Worm (Caenorhabditis elegans) whole organism, L4 larva: ENCODE measurements around the gene Y38E10A.9.

Experiments used
- D1046.2 ChIP-seq: fragments of 200-800 bp; sonication (Bioruptor generic); IDR thresholded peaks from 2 replicates; pipeline ENCODE4 v1.3.6; 2022; ENCODE audit warnings: missing genetic modification characterization, missing compliant biosample characterization
- F10B5.3 ChIP-seq: sonication (generic microtip); optimal IDR thresholded peaks from 2 replicates; lab custom pipeline; 2016; ENCODE audit warnings: mild to moderate bottlenecking, missing genetic modification characterization, missing compliant biosample characterization
- T20F7.1 ChIP-seq: fragments of 200-800 bp; sonication (Bioruptor generic); optimal IDR thresholded peaks from 2 replicates; lab custom pipeline; 2018; ENCODE audit warnings: mild to moderate bottlenecking, missing genetic modification characterization, missing compliant biosample characterization
- T26A8.4 ChIP-seq: fragments of 200-800 bp; sonication (Bioruptor generic); IDR thresholded peaks from 2 replicates; pipeline ENCODE4 v1.3.6; 2022; ENCODE audit warnings: missing genetic modification characterization, missing compliant biosample characterization
- Y105C5A.15 ChIP-seq: fragments of 200-800 bp; sonication (Bioruptor generic); IDR thresholded peaks from 2 replicates; pipeline ENCODE4 v1.3.6; 2022; ENCODE audit warnings: missing genetic modification characterization, missing compliant biosample characterization
- Y48G9A.11 ChIP-seq: fragments of 200-800 bp; sonication (Bioruptor generic); IDR thresholded peaks from 2 replicates; pipeline ENCODE4 v1.3.6; 2022; ENCODE audit warnings: missing genetic modification reagents, missing genetic modification characterization, missing compliant biosample characterization
- ZK546.5 ChIP-seq, 2 experiments: sonication (generic microtip); optimal IDR thresholded peaks; 2 replicates each; lab custom pipeline; 2017; ENCODE audit warnings: missing biosample characterization in 2 of 2, missing genetic modification characterization in 2 of 2
- aha-1 ChIP-seq: fragments of 150-350 bp; peaks from one replicate; lab custom pipeline; 2014; ENCODE audit warnings: missing biosample characterization, missing genetic modification characterization
- ceh-20 ChIP-seq: fragments of 200-800 bp; sonication (Bioruptor generic); IDR thresholded peaks from 2 replicates; pipeline ENCODE4 v1.3.6; 2022; ENCODE audit warnings: missing genetic modification reagents, missing genetic modification characterization, missing compliant biosample characterization
- ceh-62 ChIP-seq: sonication (generic microtip); optimal IDR thresholded peaks from 2 replicates; lab custom pipeline; 2017; ENCODE audit warnings: missing biosample characterization, missing genetic modification characterization
- ceh-82 ChIP-seq: sonication (generic microtip); optimal IDR thresholded peaks from 2 replicates; lab custom pipeline; 2017; ENCODE audit warnings: missing biosample characterization, missing genetic modification characterization
- daf-16 ChIP-seq, 3 experiments: sonication (generic microtip); optimal IDR thresholded peaks; 2 replicates each; lab custom pipeline; 2016 to 2017; ENCODE audit warnings: missing genetic modification characterization in 3 of 3, missing genetic modification reagents in 3 of 3, mild to moderate bottlenecking in 2 of 3, missing compliant biosample characterization in 2 of 3, missing biosample characterization in 1 of 3, moderate library complexity in 1 of 3
- daf-19 ChIP-seq: fragments of 200-800 bp; sonication (Bioruptor generic); conservative IDR thresholded peaks from 2 replicates; pipeline ENCODE4 v1.3.6; 2022; ENCODE audit warnings: missing genetic modification characterization, missing compliant biosample characterization
- dmd-8 ChIP-seq: fragments of 200-800 bp; sonication (Bioruptor generic); IDR thresholded peaks from 2 replicates; pipeline ENCODE4 v1.3.6; 2022; ENCODE audit warnings: missing genetic modification characterization, missing compliant biosample characterization
- egl-27 ChIP-seq: sonication (generic microtip); optimal IDR thresholded peaks from 3 replicates; lab custom pipeline; 2017; ENCODE audit warnings: missing biosample characterization, missing genetic modification reagents, missing genetic modification characterization
- egl-43 ChIP-seq: fragments of 200-800 bp; sonication (Bioruptor generic); IDR thresholded peaks from 2 replicates; pipeline ENCODE4 v1.3.6; 2022; ENCODE audit warnings: missing genetic modification reagents, missing genetic modification characterization, missing compliant biosample characterization
- fos-1 ChIP-seq: fragments of 150-350 bp; optimal IDR thresholded peaks from 2 replicates; lab custom pipeline; 2014; ENCODE audit warnings: missing biosample characterization, missing genetic modification characterization
- hlh-11 ChIP-seq: fragments of 200-800 bp; sonication (Bioruptor generic); optimal IDR thresholded peaks from 2 replicates; lab custom pipeline; 2018; ENCODE audit warnings: mild to moderate bottlenecking, missing genetic modification characterization, missing compliant biosample characterization
- hlh-30 ChIP-seq: sonication (generic microtip); optimal IDR thresholded peaks from 2 replicates; lab custom pipeline; 2017; ENCODE audit warnings: antibody characterized with exemption, mild to moderate bottlenecking, missing genetic modification characterization, missing compliant biosample characterization; ENCODE audit not compliant: insufficient read depth
- lin-15B ChIP-seq: fragments of 150-350 bp; sonication (generic microtip); optimal IDR thresholded peaks from 3 replicates; lab custom pipeline; 2014; ENCODE audit warnings: missing biosample characterization, missing genetic modification characterization
- lin-38 ChIP-seq: fragments of 200-800 bp; sonication (Bioruptor generic); IDR thresholded peaks from 2 replicates; pipeline ENCODE4 v1.3.6; 2022; ENCODE audit warnings: missing genetic modification reagents, missing genetic modification characterization, missing compliant biosample characterization
- mdl-1 ChIP-seq, 2 experiments: fragments of 150-350 bp in 1 of 2; sonication (generic microtip) in 1 of 2; optimal IDR thresholded peaks; 2 replicates each; lab custom pipeline; 2014 to 2017; ENCODE audit warnings: missing biosample characterization in 2 of 2, missing genetic modification characterization in 2 of 2
- mdt-29 ChIP-seq: fragments of 200-800 bp; sonication (Bioruptor generic); IDR thresholded peaks from 2 replicates; pipeline ENCODE4 v1.3.6; 2022; ENCODE audit warnings: missing genetic modification reagents, missing genetic modification characterization, missing compliant biosample characterization
- mxl-2 ChIP-seq: fragments of 200-800 bp; sonication (Bioruptor generic); conservative IDR thresholded peaks from 2 replicates; pipeline ENCODE4 v1.3.6; 2022; ENCODE audit warnings: missing genetic modification reagents, missing genetic modification characterization, missing compliant biosample characterization
- nhr-237 ChIP-seq: sonication (generic microtip); optimal IDR thresholded peaks from 2 replicates; lab custom pipeline; 2017; ENCODE audit warnings: missing biosample characterization, missing genetic modification characterization
- nhr-41 ChIP-seq: fragments of 200-800 bp; sonication (Bioruptor generic); IDR thresholded peaks from 2 replicates; pipeline ENCODE4 v1.3.6; 2022; ENCODE audit warnings: missing genetic modification reagents, missing genetic modification characterization, missing compliant biosample characterization
- nhr-42 ChIP-seq: fragments of 200-800 bp; sonication (Bioruptor generic); IDR thresholded peaks from 2 replicates; pipeline ENCODE4 v1.3.6; 2022; ENCODE audit warnings: missing genetic modification characterization, missing compliant biosample characterization
- pqm-1 ChIP-seq: sonication (generic microtip); optimal IDR thresholded peaks from 2 replicates; lab custom pipeline; 2017; ENCODE audit warnings: missing biosample characterization, missing genetic modification characterization
- rbr-2 ChIP-seq: sonication (generic microtip); optimal IDR thresholded peaks from 2 replicates; lab custom pipeline; 2016; ENCODE audit warnings: missing genotype, missing genetic modification characterization, missing compliant biosample characterization
- sdz-12 ChIP-seq: fragments of 200-800 bp; sonication (Bioruptor generic); optimal IDR thresholded peaks from 2 replicates; lab custom pipeline; 2018; ENCODE audit warnings: mild to moderate bottlenecking, missing genetic modification characterization, missing compliant biosample characterization
- skn-1 ChIP-seq: fragments of 150-350 bp; optimal IDR thresholded peaks from 2 replicates; lab custom pipeline; 2014; ENCODE audit warnings: missing biosample characterization, missing genetic modification characterization
- snpc-1.2 ChIP-seq: fragments of 200-800 bp; sonication (Bioruptor generic); IDR thresholded peaks from 2 replicates; pipeline ENCODE4 v1.3.6; 2022; ENCODE audit warnings: missing genetic modification reagents, missing genetic modification characterization, missing compliant biosample characterization
- spr-3 ChIP-seq: fragments of 200-800 bp; sonication (Bioruptor generic); optimal IDR thresholded peaks from 2 replicates; lab custom pipeline; 2018; ENCODE audit warnings: mild to moderate bottlenecking, missing genetic modification characterization, missing compliant biosample characterization
- tra-1 ChIP-seq: fragments of 200-800 bp; sonication (Bioruptor generic); IDR thresholded peaks from 2 replicates; pipeline ENCODE4 v1.3.6; 2022; ENCODE audit warnings: missing genetic modification reagents, missing genetic modification characterization, missing compliant biosample characterization
- unc-130 ChIP-seq: sonication (generic microtip); optimal IDR thresholded peaks from 2 replicates; lab custom pipeline; 2016; ENCODE audit warnings: missing genetic modification reagents, missing genetic modification characterization, missing compliant biosample characterization
- unc-62 ChIP-seq, 3 experiments: fragments of 150-350 bp in 1 of 3; sonication (generic microtip); optimal IDR thresholded peaks in 2 of 3; peaks in 1 of 3; 1 replicate in 1 of 3; 2 replicates in 2 of 3; lab custom pipeline; 2014 to 2017; ENCODE audit warnings: missing biosample characterization in 3 of 3, missing genetic modification characterization in 3 of 3, missing genetic modification reagents in 3 of 3, missing genotype in 1 of 3
- zfp-2 ChIP-seq: sonication (generic microtip); optimal IDR thresholded peaks from 2 replicates; lab custom pipeline; 2016; ENCODE audit warnings: mild to moderate bottlenecking, missing genetic modification characterization, missing compliant biosample characterization
- zip-11 ChIP-seq: fragments of 200-800 bp; sonication (Bioruptor generic); IDR thresholded peaks from 2 replicates; pipeline ENCODE4 v1.3.6; 2022; ENCODE audit warnings: missing genetic modification characterization, missing compliant biosample characterization
- ztf-11 ChIP-seq: fragments of 150-350 bp; optimal IDR thresholded peaks from 2 replicates; lab custom pipeline; 2014; ENCODE audit warnings: missing biosample characterization, missing genetic modification characterization
- ztf-7 ChIP-seq: fragments of 150-350 bp; optimal IDR thresholded peaks from 2 replicates; lab custom pipeline; 2014; ENCODE audit warnings: missing biosample characterization, missing genetic modification characterization

Y38E10A.9 gene

ce11 chrII:12625673-12626072 is 16.9 kb downstream of the Y38E10A.9 start (continued):
- TF ChIP-seq ceh-20 (GFP tag; lab: Robert Waterston, UW) = 0 out of 2 replicates have a peak, but pooled peaks have one; percentile 19
- no peak for TF ChIP-seq pqm-1
- no peak for TF ChIP-seq T26A8.4
- no peak for TF ChIP-seq snpc-1.2 (GFP tag; lab: Robert Waterston, UW)
- no peak for TF ChIP-seq tra-1
- TF ChIP-seq nhr-237 = no peak

- TF ChIP-seq hlh-30 (tag; lab: Kevin White, UChicago) (no peak), Y48G9A.11 (GFP tag; lab: Robert Waterston, UW) (no peak), unc-62 (GFP tag; optimal IDR thresholded peaks at IDR 0.05 in 1 of 2; lab: Kevin White, UChicago) (peak in 1 of 2 experiments; percentile 96), unc-62 (tag; optimal IDR thresholded peaks at IDR 0.05; lab: Kevin White, UChicago) (no peak), egl-27 (tag; lab: Kevin White, UChicago) (no peak), daf-19 (GFP tag; lab: Robert Waterston, UW) (peak; percentile 60; the same call in 1 of the 2 replicates), mdl-1 (tag; optimal IDR thresholded peaks at IDR 0.05; lab: Kevin White, UChicago) (no peak), spr-3 (GFP tag; lab: Kevin White, UChicago) (no peak), aha-1 (tag; lab: Kevin White, UChicago) (peak; percentile 69), nhr-41 (GFP tag; lab: Robert Waterston, UW) (no peak), daf-16 (GFP tag; optimal IDR thresholded peaks at IDR 0.05; lab: Kevin White, UChicago) (no peak), daf-16 (tag; optimal IDR thresholded peaks at IDR 0.05; lab: Kevin White, UChicago) (no peak), zfp-2 (tag; lab: Kevin White, UChicago) (no peak), D1046.2 (GFP tag; lab: Robert Waterston, UW) (0 out of 2 replicates have a peak, but pooled peaks have one; percentile 10)
- TF ChIP-seq, all 104 proteins: peak for 4
These were observed 17.4 kb downstream of the Y38E10A.9 start for ce11 chrII:12626120-12626624.

- no peak for TF ChIP-seq fos-1 (tag; lab: Kevin White, UChicago)
- no peak for TF ChIP-seq ztf-7 (tag; lab: Kevin White, UChicago)
- TF ChIP-seq sdz-12 = no peak
- no peak for TF ChIP-seq T20F7.1 (GFP tag; lab: Kevin White, UChicago)
- no peak for TF ChIP-seq daf-16 (GFP tag; optimal IDR thresholded peaks at IDR 0.05; lab: Kevin White, UChicago)
- TF ChIP-seq daf-16 (tag; optimal IDR thresholded peaks at IDR 0.05; lab: Kevin White, UChicago) = no peak
- no peak for TF ChIP-seq nhr-42 (GFP tag; lab: Robert Waterston, UW)
- TF ChIP-seq Y105C5A.15 (GFP tag; lab: Robert Waterston, UW) = no peak
- TF ChIP-seq lin-15B = no peak
- no peak for TF ChIP-seq unc-130
- no peak for TF ChIP-seq ceh-82 (tag; lab: Kevin White, UChicago)
These were observed 18.1 kb downstream of the Y38E10A.9 start, which contains the start of gene nspe-7 for ce11 chrII:12626887-12627286. nspe-7 (plus strand) TSS chrII:12627187.

ce11 chrII:12628566-12628965 is 19.8 kb downstream of the Y38E10A.9 start, which contains the start of gene nspe-5:
nspe-5 (plus strand) TSS chrII:12628866.
- TF ChIP-seq unc-62 (GFP tag; optimal IDR thresholded peaks at IDR 0.05 in 1 of 2; lab: Kevin White, UChicago) (peak in 1 of 2 experiments; percentile 32), unc-62 (tag; optimal IDR thresholded peaks at IDR 0.05; lab: Kevin White, UChicago) (no peak), ztf-11 (tag; lab: Kevin White, UChicago) (no peak)

- TF ChIP-seq unc-62 (GFP tag; optimal IDR thresholded peaks at IDR 0.05 in 1 of 2; lab: Kevin White, UChicago) (peak in 1 of 2 experiments; percentile 83), unc-62 (tag; optimal IDR thresholded peaks at IDR 0.05; lab: Kevin White, UChicago) (no peak), nhr-42 (GFP tag; lab: Robert Waterston, UW) (no peak)
- TF ChIP-seq, all 104 proteins: peak for 1
These were observed 20.6 kb downstream of the Y38E10A.9 start, which contains the start of gene Y38E10A.28 for ce11 chrII:12629387-12629786. Y38E10A.28 (plus strand) TSS chrII:12629687.

- TF ChIP-seq rbr-2 (no peak), skn-1 (tag; lab: Kevin White, UChicago) (no peak), ceh-20 (GFP tag; lab: Robert Waterston, UW) (no peak), egl-43 (GFP tag; lab: Robert Waterston, UW) (no peak), lin-38 (no peak), tra-1 (no peak), zip-11 (no peak), hlh-11 (tag; lab: Kevin White, UChicago) (no peak), ceh-62 (tag; lab: Kevin White, UChicago) (no peak), ZK546.5 (tag; optimal IDR thresholded peaks at IDR 0.05; lab: Kevin White, UChicago) (no peak), F10B5.3 (no peak), ceh-82 (tag; lab: Kevin White, UChicago) (no peak), hlh-30 (tag; lab: Kevin White, UChicago) (no peak), nhr-41 (GFP tag; lab: Robert Waterston, UW) (no peak), mdt-29 (GFP tag; lab: Robert Waterston, UW) (no peak), dmd-8 (GFP tag; lab: Robert Waterston, UW) (no peak), mxl-2 (no peak)
These were observed 22.1 kb downstream of the Y38E10A.9 start, which contains the start of gene Y38E10A.34 for ce11 chrII:12630888-12631287. Y38E10A.34 (plus strand) TSS chrII:12631188.
